Worm (Caenorhabditis elegans) whole organism, young adult: ENCODE measurements around the gene D1054.5.

Experiments used
- B0019.2 ChIP-seq: fragments of 200-800 bp; sonication (Bioruptor generic); conservative IDR thresholded peaks from 2 replicates; pipeline ENCODE4 v1.3.6; 2022; ENCODE audit warnings: missing genetic modification reagents, missing genetic modification characterization, missing compliant biosample characterization
- B0035.1 ChIP-seq: sonication (generic microtip); optimal IDR thresholded peaks from 2 replicates; lab custom pipeline; 2016; ENCODE audit warnings: missing genetic modification characterization, mild to moderate bottlenecking, missing compliant biosample characterization, missing genotype, missing genetic modification reagents
- F49E8.2 ChIP-seq: sonication (generic microtip); optimal IDR thresholded peaks from 3 replicates; lab custom pipeline; 2017; ENCODE audit warnings: missing genetic modification characterization, mild to moderate bottlenecking, missing compliant biosample characterization, antibody characterized with exemption, moderate library complexity; ENCODE audit not compliant: insufficient read depth
- F52B5.7 ChIP-seq: sonication (generic microtip); optimal IDR thresholded peaks from 2 replicates; lab custom pipeline; 2016; ENCODE audit warnings: mild to moderate bottlenecking, missing genetic modification characterization, missing compliant biosample characterization
- K12H6.12 ChIP-seq: fragments of 200-800 bp; sonication (Bioruptor generic); optimal IDR thresholded peaks from 2 replicates; lab custom pipeline; 2018; ENCODE audit warnings: mild to moderate bottlenecking, missing genetic modification characterization, missing compliant biosample characterization
- Y53F4B.3 ChIP-seq: fragments of 200-800 bp; sonication (Bioruptor generic); IDR thresholded peaks from 2 replicates; pipeline ENCODE4 v1.3.6; 2022; ENCODE audit warnings: missing genetic modification reagents, missing genetic modification characterization, missing compliant biosample characterization
- Y79H2A.3 ChIP-seq: fragments of 200-800 bp; sonication (Bioruptor generic); conservative IDR thresholded peaks from 2 replicates; pipeline ENCODE4 v1.3.6; 2022; ENCODE audit warnings: missing genetic modification reagents, missing genetic modification characterization, missing compliant biosample characterization
- Y95B8A.8 ChIP-seq: fragments of 200-800 bp; sonication (Bioruptor generic); IDR thresholded peaks from 2 replicates; pipeline ENCODE4 v1.3.6; 2022; ENCODE audit warnings: missing genetic modification reagents, missing genetic modification characterization, missing compliant biosample characterization
- atf-7 ChIP-seq: sonication (generic microtip); optimal IDR thresholded peaks from 2 replicates; lab custom pipeline; 2017; ENCODE audit warnings: mild to moderate bottlenecking, missing genetic modification characterization, missing compliant biosample characterization
- attf-5 ChIP-seq: fragments of 200-800 bp; sonication (Bioruptor generic); optimal IDR thresholded peaks from 2 replicates; lab custom pipeline; 2018; ENCODE audit warnings: mild to moderate bottlenecking, missing genetic modification characterization, missing compliant biosample characterization
- cebp-1 ChIP-seq, 2 experiments: fragments of 200-800 bp in 1 of 2; sonication (Bioruptor generic) in 1 of 2; sonication (generic microtip) in 1 of 2; IDR thresholded peaks in 1 of 2; optimal IDR thresholded peaks in 1 of 2; 2 replicates each; pipeline versions ENCODE4 v1.3.6 to Lab custom; 2017 to 2022; ENCODE audit warnings: missing compliant biosample characterization in 2 of 2, missing genetic modification characterization in 2 of 2, mild to moderate bottlenecking in 1 of 2, missing genetic modification reagents in 1 of 2, moderate library complexity in 1 of 2
- ceh-27 ChIP-seq: fragments of 200-800 bp; sonication (Bioruptor generic); optimal IDR thresholded peaks from 2 replicates; lab custom pipeline; 2018; ENCODE audit warnings: mild to moderate bottlenecking, missing genetic modification characterization, moderate library complexity, missing compliant biosample characterization
- ceh-58 ChIP-seq: fragments of 200-800 bp; sonication (Bioruptor generic); IDR thresholded peaks from 2 replicates; pipeline ENCODE4 v1.3.6; 2022; ENCODE audit warnings: missing genetic modification characterization, missing compliant biosample characterization
- dox-1 ChIP-seq: fragments of 200-800 bp; sonication (Bioruptor generic); IDR thresholded peaks from 2 replicates; pipeline ENCODE4 v1.3.6; 2022; ENCODE audit warnings: missing genetic modification reagents, missing genetic modification characterization, missing compliant biosample characterization
- dpff-1 ChIP-seq: sonication (generic microtip); optimal IDR thresholded peaks from 2 replicates; lab custom pipeline; 2017; ENCODE audit warnings: mild to moderate bottlenecking, missing genetic modification characterization, missing compliant biosample characterization
- ets-4 ChIP-seq: fragments of 200-800 bp; sonication (Bioruptor generic); optimal IDR thresholded peaks from 2 replicates; lab custom pipeline; 2018; ENCODE audit warnings: mild to moderate bottlenecking, missing genetic modification characterization, missing compliant biosample characterization
- fkh-3 ChIP-seq: sonication (generic microtip); optimal IDR thresholded peaks from 2 replicates; lab custom pipeline; 2016; ENCODE audit warnings: mild to moderate bottlenecking, missing genetic modification characterization, missing compliant biosample characterization
- hlh-26 ChIP-seq: fragments of 200-800 bp; sonication (Bioruptor generic); conservative IDR thresholded peaks from 2 replicates; pipeline ENCODE4 v1.3.6; 2022; ENCODE audit warnings: missing genetic modification reagents, missing genetic modification characterization, missing compliant biosample characterization
- hrde-1 ChIP-seq: sonication (generic microtip); optimal IDR thresholded peaks from 2 replicates; lab custom pipeline; 2016; ENCODE audit warnings: missing genetic modification characterization, mild to moderate bottlenecking, missing compliant biosample characterization, moderate library complexity, missing genotype, missing genetic modification reagents, borderline replicate concordance
- lag-1 ChIP-seq: fragments of 200-800 bp; sonication (Bioruptor generic); IDR thresholded peaks from 2 replicates; pipeline ENCODE4 v1.3.6; 2022; ENCODE audit warnings: missing genetic modification reagents, missing genetic modification characterization, missing compliant biosample characterization
- let-607 ChIP-seq, 2 experiments: fragments of 200-800 bp in 1 of 2; sonication (Bioruptor generic) in 1 of 2; sonication (generic microtip) in 1 of 2; optimal IDR thresholded peaks; 2 replicates each; lab custom pipeline; 2016 to 2018; ENCODE audit warnings: mild to moderate bottlenecking in 2 of 2, missing compliant biosample characterization in 2 of 2, missing genetic modification characterization in 2 of 2, moderate library complexity in 2 of 2, missing genotype in 1 of 2
- lin-26 ChIP-seq: fragments of 200-800 bp; sonication (Bioruptor generic); IDR thresholded peaks from 2 replicates; pipeline ENCODE4 v1.3.6; 2022; ENCODE audit warnings: missing genetic modification reagents, missing genetic modification characterization, missing compliant biosample characterization
- lin-54 ChIP-seq: fragments of 200-800 bp; sonication (Bioruptor generic); optimal IDR thresholded peaks from 2 replicates; lab custom pipeline; 2018; ENCODE audit warnings: mild to moderate bottlenecking, missing genetic modification characterization, missing compliant biosample characterization
- madf-10 ChIP-seq: sonication (generic microtip); optimal IDR thresholded peaks from 2 replicates; lab custom pipeline; 2016; ENCODE audit warnings: mild to moderate bottlenecking, missing genetic modification characterization, missing compliant biosample characterization
- madf-6 ChIP-seq: fragments of 200-800 bp; sonication (Bioruptor generic); IDR thresholded peaks from 2 replicates; pipeline ENCODE4 v1.3.6; 2022; ENCODE audit warnings: missing genetic modification reagents, missing genetic modification characterization, missing compliant biosample characterization
- madf-8 ChIP-seq: fragments of 200-800 bp; sonication (Bioruptor generic); conservative IDR thresholded peaks from 2 replicates; pipeline ENCODE4 v1.3.6; 2022; ENCODE audit warnings: missing genetic modification reagents, missing genetic modification characterization, missing compliant biosample characterization
- nfyb-1 ChIP-seq: fragments of 200-800 bp; sonication (Bioruptor generic); IDR thresholded peaks from 2 replicates; pipeline ENCODE4 v1.3.6; 2022; ENCODE audit warnings: missing genetic modification reagents, missing genetic modification characterization, missing compliant biosample characterization
- nhr-80 ChIP-seq: sonication (generic microtip); optimal IDR thresholded peaks from 2 replicates; lab custom pipeline; 2016; ENCODE audit warnings: missing genetic modification characterization, missing compliant biosample characterization
- nhr-90 ChIP-seq: sonication (generic microtip); optimal IDR thresholded peaks from 2 replicates; lab custom pipeline; 2016; ENCODE audit warnings: missing genotype, mild to moderate bottlenecking, missing genetic modification characterization, missing compliant biosample characterization
- pbrm-1 ChIP-seq: fragments of 200-800 bp; sonication (Bioruptor generic); IDR thresholded peaks from 2 replicates; pipeline ENCODE4 v1.3.6; 2022; ENCODE audit warnings: missing genetic modification reagents, missing genetic modification characterization, missing compliant biosample characterization
- pha-4 ChIP-seq: fragments of 150-350 bp; sonication (generic microtip); optimal IDR thresholded peaks from 2 replicates; lab custom pipeline; 2014; ENCODE audit warnings: missing biosample characterization, missing genetic modification reagents, missing genetic modification characterization
- sdz-38 ChIP-seq: sonication (generic microtip); optimal IDR thresholded peaks from 2 replicates; lab custom pipeline; 2016; ENCODE audit warnings: missing genotype, missing genetic modification characterization, missing compliant biosample characterization
- snpc-1.3 ChIP-seq: sonication (generic microtip); optimal IDR thresholded peaks from 2 replicates; lab custom pipeline; 2017; ENCODE audit warnings: missing genetic modification characterization, mild to moderate bottlenecking, missing compliant biosample characterization, antibody characterized with exemption, moderate library complexity, missing genotype, missing genetic modification reagents; ENCODE audit not compliant: insufficient read depth
- snpc-4 ChIP-seq, 5 experiments: fragments of 150-350 bp in 1 of 5; sonication (generic microtip) in 4 of 5; optimal IDR thresholded peaks; 2 replicates each; lab custom pipeline; 2014 to 2018; ENCODE audit warnings: missing genetic modification characterization in 5 of 5, missing biosample characterization in 3 of 5, antibody characterized with exemption in 2 of 5, mild to moderate bottlenecking in 2 of 5, missing compliant biosample characterization in 2 of 5, missing genotype in 2 of 5, moderate library complexity in 2 of 5, missing genetic modification reagents in 1 of 5
- tbp1 ChIP-seq: fragments of 200-800 bp; sonication (Bioruptor generic); optimal IDR thresholded peaks from 2 replicates; lab custom pipeline; 2018; ENCODE audit warnings: mild to moderate bottlenecking, missing genetic modification characterization, missing compliant biosample characterization
- unc-130 ChIP-seq: sonication (generic microtip); optimal IDR thresholded peaks from 2 replicates; lab custom pipeline; 2016; ENCODE audit warnings: missing genetic modification reagents, missing genetic modification characterization, missing compliant biosample characterization
- unc-62 ChIP-seq: fragments of 150-350 bp; optimal IDR thresholded peaks from 2 replicates; lab custom pipeline; 2014; ENCODE audit warnings: missing biosample characterization, missing genetic modification reagents, missing genetic modification characterization
- xnd-1 ChIP-seq: sonication (generic microtip); optimal IDR thresholded peaks from 2 replicates; lab custom pipeline; 2016; ENCODE audit warnings: missing genotype, missing genetic modification reagents, missing genetic modification characterization, missing compliant biosample characterization
- ztf-22 ChIP-seq: fragments of 200-800 bp; sonication (Bioruptor generic); optimal IDR thresholded peaks from 2 replicates; lab custom pipeline; 2018; ENCODE audit warnings: mild to moderate bottlenecking, missing genetic modification characterization, moderate library complexity, missing compliant biosample characterization
- ztf-26 ChIP-seq: sonication (generic microtip); optimal IDR thresholded peaks from 2 replicates; lab custom pipeline; 2017; ENCODE audit warnings: missing genetic modification characterization, missing compliant biosample characterization
- ztf-28 ChIP-seq: fragments of 200-800 bp; sonication (Bioruptor generic); IDR thresholded peaks from 2 replicates; pipeline ENCODE4 v1.3.6; 2022; ENCODE audit warnings: missing genetic modification reagents, missing genetic modification characterization, missing compliant biosample characterization
- ztf-6 ChIP-seq: fragments of 200-800 bp; sonication (Bioruptor generic); IDR thresholded peaks from 2 replicates; pipeline ENCODE4 v1.3.6; 2022; ENCODE audit warnings: missing genetic modification reagents, missing genetic modification characterization, missing compliant biosample characterization

The D1054.5 gene

DNA sequence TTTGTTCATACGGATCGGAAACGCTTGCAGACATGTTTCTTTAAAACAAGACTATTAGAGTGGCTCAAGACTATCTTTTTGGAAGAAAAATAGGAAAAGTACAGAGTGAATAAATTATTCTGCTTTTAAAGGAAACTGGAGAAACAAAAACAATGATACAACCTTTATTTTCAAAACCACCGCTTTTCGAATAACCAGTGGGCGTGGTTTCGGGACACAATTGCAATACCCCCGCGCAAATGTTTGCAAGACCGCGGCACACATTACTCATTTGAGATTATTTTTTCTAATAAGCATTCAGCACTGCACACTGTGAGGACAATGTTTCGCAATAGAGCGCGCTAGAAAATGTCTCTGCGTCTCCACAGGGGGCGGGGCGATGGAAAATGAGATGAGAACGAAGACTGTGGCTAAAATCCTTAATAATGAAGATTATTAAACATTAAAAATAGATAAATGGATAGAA is 31.5 kb upstream of the D1054.5 start, which contains the start of gene plrg-1 (continued):
- TF ChIP-seq dox-1 (GFP tag; lab: Robert Waterston, UW) = peak; percentile 98
- TF ChIP-seq ztf-26 (tag; lab: Kevin White, UChicago) = peak; percentile 32
- TF ChIP-seq nhr-90 = peak; percentile 40
- peak; percentile 28 for TF ChIP-seq xnd-1
- TF ChIP-seq Y53F4B.3 = 0 out of 2 replicates have a peak, but pooled peaks have one; percentile 48
- TF ChIP-seq unc-130 = peak; percentile 58
- no peak for TF ChIP-seq ceh-58
- TF ChIP-seq Y79H2A.3 (GFP tag; lab: Robert Waterston, UW) = 0 out of 2 replicates have a peak, but pooled peaks have one; percentile 74
- TF ChIP-seq, all 124 proteins: peak for 86

ce11 chrV:10805934-10806333 is 29.6 kb upstream of the D1054.5 start, which contains the start of gene prp-38:
Gene prp-38 (minus strand): TSS chrV:10806034.
- TF ChIP-seq pbrm-1 (GFP tag; lab: Robert Waterston, UW) = no peak
- 0 out of 2 replicates have a peak, but pooled peaks have one; percentile 32 for TF ChIP-seq madf-6

- TF ChIP-seq atf-7 (tag; lab: Kevin White, UChicago) = no peak
- TF ChIP-seq lin-26 (GFP tag; lab: Robert Waterston, UW) = no peak
- no peak for TF ChIP-seq F52B5.7 (tag; lab: Kevin White, UChicago)
- TF ChIP-seq madf-8 (GFP tag; lab: Robert Waterston, UW) = no peak
- no peak for TF ChIP-seq Y95B8A.8 (GFP tag; lab: Robert Waterston, UW)
- no peak for TF ChIP-seq B0019.2
- TF ChIP-seq ztf-28 = no peak
- TF ChIP-seq nhr-90 = no peak
- TF ChIP-seq, all 124 proteins: peak for 0
Measured at ce11 chrV:10804374-10804773, 28.0 kb upstream of the D1054.5 start, which contains the start of gene secs-1. Gene secs-1 (minus strand): TSS chrV:10804474.

DNA sequence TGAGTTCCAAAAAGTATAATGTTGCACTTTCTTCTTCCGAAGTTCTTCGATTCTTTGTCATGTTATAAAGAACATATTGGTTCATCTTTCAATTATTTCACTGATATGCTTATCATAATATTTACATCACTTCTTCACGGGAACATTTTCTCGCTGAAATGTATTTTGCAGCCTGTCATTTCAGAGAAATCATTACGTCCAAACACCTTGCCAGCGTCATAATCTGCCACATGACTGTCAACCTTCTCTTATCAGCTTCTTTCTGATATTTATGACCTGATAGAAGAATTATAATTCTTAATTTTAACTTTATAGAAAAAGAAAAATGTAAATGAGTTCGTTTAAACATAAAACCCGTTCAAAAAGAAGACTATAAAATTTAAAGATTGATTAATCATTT is 25.7 kb upstream of the D1054.5 start:
- TF ChIP-seq ceh-58 (no peak), madf-10 (tag; lab: Kevin White, UChicago) (peak; percentile 46), snpc-1.3 (tag; lab: Kevin White, UChicago) (no peak), attf-5 (no peak), sdz-38 (tag; lab: Kevin White, UChicago) (no peak), lag-1 (GFP tag; lab: Robert Waterston, UW) (no peak), unc-62 (GFP tag; lab: Kevin White, UChicago) (peak; percentile 69), fkh-3 (tag; lab: Kevin White, UChicago) (no peak), pha-4 (peak; percentile 46), K12H6.12 (no peak), B0035.1 (tag; lab: Kevin White, UChicago) (no peak), tbp1 (GFP tag; lab: Kevin White, UChicago) (peak; percentile 40), ztf-6 (GFP tag; lab: Robert Waterston, UW) (no peak), hrde-1 (tag; lab: Kevin White, UChicago) (no peak), dpff-1 (tag; lab: Kevin White, UChicago) (no peak), cebp-1 (GFP tag; IDR thresholded peaks at IDR 0.05; lab: Robert Waterston, UW) (no peak), cebp-1 (tag; optimal IDR thresholded peaks at IDR 0.05; lab: Kevin White, UChicago) (peak; percentile 42), lin-54 (GFP tag; lab: Kevin White, UChicago) (peak; percentile 41), ets-4 (GFP tag; lab: Kevin White, UChicago) (peak; percentile 24), ztf-22 (peak; percentile 90), nfyb-1 (GFP tag; lab: Robert Waterston, UW) (0 out of 2 replicates have a peak, but pooled peaks have one; percentile 17), atf-7 (tag; lab: Kevin White, UChicago) (peak; percentile 91), hlh-26 (GFP tag; lab: Robert Waterston, UW) (no peak), let-607 (tag; optimal IDR thresholded peaks at IDR 0.05; lab: Kevin White, UChicago) (peak in 1 of 2 experiments; percentile 73), ceh-27 (GFP tag; lab: Kevin White, UChicago) (no peak), snpc-4 (GFP tag; optimal IDR thresholded peaks at IDR 0.05; lab: Kevin White, UChicago) (no peak), snpc-4 (tag; optimal IDR thresholded peaks at IDR 0.05; lab: Kevin White, UChicago) (peak in 1 of 4 experiments; percentile 16), F49E8.2 (tag; lab: Kevin White, UChicago) (no peak), nhr-80 (tag; lab: Kevin White, UChicago) (peak; percentile 89)
